Worm (Caenorhabditis elegans) whole organism, L1 larva: ENCODE data around the gene F09A5.3.
A peak's percentile ranks its signal among the peaks of the same experiment; 100 is the strongest.

Experiments used
- C34B4.2 ChIP-seq: sonication (generic microtip); optimal IDR thresholded peaks from 2 replicates; lab custom pipeline; 2017; ENCODE audit warnings: mild to moderate bottlenecking, missing genetic modification characterization, missing compliant biosample characterization
- F16B12.6 ChIP-seq: fragments of 150-350 bp; optimal IDR thresholded peaks from 2 replicates; lab custom pipeline; 2014; ENCODE audit warnings: missing biosample characterization, missing genetic modification characterization
- aly-2 ChIP-seq: fragments of 150-350 bp; optimal IDR thresholded peaks from 2 replicates; lab custom pipeline; 2014; ENCODE audit warnings: missing biosample characterization, missing genetic modification characterization
- ama-1 ChIP-seq: fragments of 150-350 bp; optimal IDR thresholded peaks from 2 replicates; lab custom pipeline; 2014
- ceh-8 ChIP-seq: fragments of 200-800 bp; sonication (Bioruptor generic); optimal IDR thresholded peaks from 2 replicates; lab custom pipeline; 2018; ENCODE audit warnings: mild to moderate bottlenecking, missing genetic modification characterization, moderate library complexity, missing compliant biosample characterization
- ceh-82 ChIP-seq, 3 experiments: fragments of 150-350 bp in 1 of 3; sonication (generic microtip) in 2 of 3; optimal IDR thresholded peaks; 2 replicates each; lab custom pipeline; 2014 to 2017; ENCODE audit warnings: missing biosample characterization in 3 of 3, missing genetic modification characterization in 3 of 3
- ceh-90 ChIP-seq: sonication (generic microtip); optimal IDR thresholded peaks from 2 replicates; lab custom pipeline; 2016; ENCODE audit warnings: missing genetic modification characterization, missing compliant biosample characterization
- ces-1 ChIP-seq: fragments of 150-350 bp; optimal IDR thresholded peaks from 2 replicates; lab custom pipeline; 2014; ENCODE audit warnings: missing biosample characterization, missing genetic modification reagents, missing genetic modification characterization
- efl-1 ChIP-seq, 4 experiments: fragments of 150-350 bp; optimal IDR thresholded peaks in 3 of 4; peaks in 1 of 4; 1 replicate in 1 of 4; 2 replicates in 3 of 4; lab custom pipeline; 2014; ENCODE audit warnings: missing biosample characterization in 2 of 4, missing genetic modification characterization in 2 of 4, missing genetic modification reagents in 2 of 4
- efl-3 ChIP-seq: fragments of 200-800 bp; sonication (Bioruptor generic); optimal IDR thresholded peaks from 2 replicates; lab custom pipeline; 2018; ENCODE audit warnings: mild to moderate bottlenecking, missing genetic modification characterization, missing compliant biosample characterization
- elt-3 ChIP-seq, 6 experiments: fragments of 150-350 bp in 1 of 6; sonication (generic microtip); optimal IDR thresholded peaks; 2 replicates each; lab custom pipeline; 2017 to 2018; ENCODE audit warnings: missing biosample characterization in 6 of 6, missing genetic modification characterization in 6 of 6, inconsistent platforms in 1 of 6
- fkh-10 ChIP-seq: sonication (generic microtip); optimal IDR thresholded peaks from 2 replicates; lab custom pipeline; 2017; ENCODE audit warnings: missing biosample characterization, missing genetic modification reagents, missing genetic modification characterization
- hlh-17 ChIP-seq: fragments of 200-800 bp; sonication (Bioruptor generic); optimal IDR thresholded peaks from 2 replicates; lab custom pipeline; 2018; ENCODE audit warnings: missing genetic modification characterization, mild to moderate bottlenecking, missing compliant biosample characterization, moderate library complexity, borderline replicate concordance
- hlh-4 ChIP-seq: sonication (generic microtip); optimal IDR thresholded peaks from 2 replicates; lab custom pipeline; 2016; ENCODE audit warnings: mild to moderate bottlenecking, missing genetic modification characterization, missing compliant biosample characterization
- irx-1 ChIP-seq: sonication (generic microtip); optimal IDR thresholded peaks from 2 replicates; lab custom pipeline; 2016; ENCODE audit warnings: missing genetic modification characterization, missing compliant biosample characterization
- isw-1 ChIP-seq: fragments of 200-800 bp; sonication (Bioruptor generic); IDR thresholded peaks from 2 replicates; pipeline ENCODE4 v1.3.6; 2022; ENCODE audit warnings: missing genetic modification characterization, missing compliant biosample characterization
- jun-1 ChIP-seq: fragments of 150-350 bp; optimal IDR thresholded peaks from 2 replicates; lab custom pipeline; 2014; ENCODE audit warnings: missing biosample characterization, missing genetic modification reagents, missing genetic modification characterization
- lin-13 ChIP-seq: fragments of 150-350 bp; optimal IDR thresholded peaks from 2 replicates; lab custom pipeline; 2014; ENCODE audit warnings: missing biosample characterization, missing genetic modification reagents, missing genetic modification characterization
- lin-15B ChIP-seq: fragments of 150-350 bp; sonication (generic microtip); optimal IDR thresholded peaks from 3 replicates; lab custom pipeline; 2014; ENCODE audit warnings: missing biosample characterization, missing genetic modification characterization
- lin-39 ChIP-seq: fragments of 150-350 bp; optimal IDR thresholded peaks from 2 replicates; lab custom pipeline; 2014; ENCODE audit warnings: missing biosample characterization, missing genetic modification reagents, missing genetic modification characterization
- lir-3 ChIP-seq: sonication (generic microtip); optimal IDR thresholded peaks from 2 replicates; lab custom pipeline; 2016; ENCODE audit warnings: mild to moderate bottlenecking, missing genetic modification characterization, moderate library complexity, missing compliant biosample characterization; ENCODE audit not compliant: poor library complexity
- lsy-2 ChIP-seq, 2 experiments: fragments of 150-350 bp; optimal IDR thresholded peaks; 2 replicates each; lab custom pipeline; 2014; ENCODE audit warnings: missing biosample characterization in 2 of 2, missing genetic modification characterization in 2 of 2
- mdl-1 ChIP-seq, 2 experiments: fragments of 150-350 bp; optimal IDR thresholded peaks; 2 replicates each; lab custom pipeline; 2014 to 2017; ENCODE audit warnings: missing biosample characterization in 2 of 2, missing genetic modification characterization in 2 of 2, inconsistent platforms in 1 of 2
- nhr-11 ChIP-seq: fragments of 150-350 bp; optimal IDR thresholded peaks from 2 replicates; lab custom pipeline; 2014; ENCODE audit warnings: missing biosample characterization, missing genetic modification characterization
- nhr-12 ChIP-seq: sonication (generic microtip); optimal IDR thresholded peaks from 2 replicates; lab custom pipeline; 2017; ENCODE audit warnings: missing biosample characterization, missing genetic modification characterization
- nhr-20 ChIP-seq: sonication (generic microtip); optimal IDR thresholded peaks from 2 replicates; lab custom pipeline; 2016; ENCODE audit warnings: mild to moderate bottlenecking, missing genetic modification characterization, missing compliant biosample characterization
- nhr-237 ChIP-seq: fragments of 150-350 bp; optimal IDR thresholded peaks from 2 replicates; lab custom pipeline; 2014; ENCODE audit warnings: missing biosample characterization, missing genetic modification characterization
- nhr-28 ChIP-seq: fragments of 150-350 bp; optimal IDR thresholded peaks from 2 replicates; lab custom pipeline; 2014; ENCODE audit warnings: missing biosample characterization, missing genetic modification characterization
- nhr-71 ChIP-seq: sonication (generic microtip); optimal IDR thresholded peaks from 2 replicates; lab custom pipeline; 2016; ENCODE audit warnings: mild to moderate bottlenecking, missing genetic modification characterization, moderate library complexity, missing compliant biosample characterization
- nhr-84 ChIP-seq: sonication (generic microtip); optimal IDR thresholded peaks from 2 replicates; lab custom pipeline; 2017; ENCODE audit warnings: missing biosample characterization, missing genetic modification characterization
- nhr-85 ChIP-seq: sonication (generic microtip); peaks from one replicate; lab custom pipeline; 2016; ENCODE audit warnings: missing genetic modification characterization, inconsistent platforms, missing compliant biosample characterization
- nhr-90 ChIP-seq: sonication (generic microtip); optimal IDR thresholded peaks from 2 replicates; lab custom pipeline; 2016; ENCODE audit warnings: mild to moderate bottlenecking, missing genetic modification characterization, missing compliant biosample characterization; ENCODE audit not compliant: poor library complexity
- pax-3 ChIP-seq: fragments of 200-800 bp; sonication (Bioruptor generic); optimal IDR thresholded peaks from 2 replicates; lab custom pipeline; 2018; ENCODE audit warnings: mild to moderate bottlenecking, missing genetic modification characterization, moderate library complexity, missing compliant biosample characterization
- pqm-1 ChIP-seq: sonication (generic microtip); optimal IDR thresholded peaks from 3 replicates; lab custom pipeline; 2017; ENCODE audit warnings: missing biosample characterization, missing genetic modification characterization
- rnt-1 ChIP-seq: sonication (generic microtip); optimal IDR thresholded peaks from 2 replicates; lab custom pipeline; 2016; ENCODE audit warnings: mild to moderate bottlenecking, missing genetic modification characterization, moderate library complexity, missing compliant biosample characterization
- snu-23 ChIP-seq: sonication (generic microtip); optimal IDR thresholded peaks from 2 replicates; lab custom pipeline; 2016; ENCODE audit warnings: missing genetic modification characterization, missing compliant biosample characterization
- sox-4 ChIP-seq: sonication (generic microtip); optimal IDR thresholded peaks from 2 replicates; lab custom pipeline; 2016; ENCODE audit warnings: missing genetic modification characterization, missing compliant biosample characterization
- sup-37 ChIP-seq: fragments of 200-800 bp; sonication (Bioruptor generic); optimal IDR thresholded peaks from 2 replicates; lab custom pipeline; 2018; ENCODE audit warnings: mild to moderate bottlenecking, missing genetic modification characterization, missing compliant biosample characterization
- swsn-7 ChIP-seq: sonication (generic microtip); optimal IDR thresholded peaks from 2 replicates; lab custom pipeline; 2016; ENCODE audit warnings: missing genetic modification characterization, missing compliant biosample characterization
- tbx-2 ChIP-seq: sonication (generic microtip); optimal IDR thresholded peaks from 2 replicates; lab custom pipeline; 2016; ENCODE audit warnings: missing genetic modification characterization, missing compliant biosample characterization
- unc-130 ChIP-seq: fragments of 150-350 bp; optimal IDR thresholded peaks from 2 replicates; lab custom pipeline; 2017; ENCODE audit warnings: missing biosample characterization, missing genetic modification characterization, inconsistent platforms
- unc-62 ChIP-seq: fragments of 150-350 bp; optimal IDR thresholded peaks from 2 replicates; lab custom pipeline; 2014; ENCODE audit warnings: missing biosample characterization, missing genetic modification reagents, missing genetic modification characterization
- unc-86 ChIP-seq: sonication (generic microtip); optimal IDR thresholded peaks from 2 replicates; lab custom pipeline; 2016; ENCODE audit warnings: missing genetic modification characterization, missing compliant biosample characterization
- unc-98 ChIP-seq: fragments of 200-800 bp; sonication (Bioruptor generic); IDR thresholded peaks from 2 replicates; pipeline ENCODE4 v1.3.6; 2022; ENCODE audit warnings: missing genetic modification characterization, missing compliant biosample characterization
- xbp-1 ChIP-seq: sonication (generic microtip); optimal IDR thresholded peaks from 2 replicates; lab custom pipeline; 2016; ENCODE audit warnings: missing genetic modification characterization, missing compliant biosample characterization
- zip-4 ChIP-seq: fragments of 200-800 bp; sonication (Bioruptor generic); optimal IDR thresholded peaks from 2 replicates; lab custom pipeline; 2018; ENCODE audit warnings: mild to moderate bottlenecking, missing genetic modification characterization, moderate library complexity, missing compliant biosample characterization
- ztf-11 ChIP-seq, 2 experiments: sonication (generic microtip); optimal IDR thresholded peaks; 2 replicates each; lab custom pipeline; 2016 to 2017; ENCODE audit warnings: missing genetic modification characterization in 2 of 2, missing biosample characterization in 1 of 2, missing compliant biosample characterization in 1 of 2
- ztf-4 ChIP-seq: fragments of 150-350 bp; optimal IDR thresholded peaks from 2 replicates; lab custom pipeline; 2014; ENCODE audit warnings: missing biosample characterization, missing genetic modification characterization

The F09A5.3 gene

DNA sequence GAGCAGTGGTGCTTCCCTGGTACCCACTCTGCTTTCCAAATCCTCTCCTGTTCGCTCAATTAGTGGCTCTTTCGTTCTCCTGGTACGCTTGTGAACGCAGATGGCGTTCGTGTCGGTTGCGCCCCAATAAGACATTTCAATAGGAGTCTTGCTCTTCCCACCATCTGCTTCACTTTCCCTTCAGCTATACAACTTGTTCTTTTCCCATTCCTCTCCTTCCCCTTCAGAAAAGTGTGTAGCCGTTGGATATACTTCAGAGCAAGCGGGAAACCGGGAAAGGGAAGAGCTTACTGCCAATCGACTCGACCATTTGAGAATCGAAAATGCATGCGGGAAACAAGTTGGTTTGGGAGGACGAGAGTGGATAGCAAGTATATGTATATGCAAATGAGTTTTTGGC lies 1.8 kb downstream of the F09A5.3 start:
- no peak for TF ChIP-seq efl-3 (GFP tag; lab: Kevin White, UChicago)
- no peak for TF ChIP-seq unc-86 (tag; lab: Kevin White, UChicago)
- no peak for TF ChIP-seq hlh-4 (tag; lab: Kevin White, UChicago)
- TF ChIP-seq efl-1 (optimal IDR thresholded peaks at IDR 0.05; lab: Kevin White, UChicago), result no peak
- peak in 1 of 2 experiments; percentile 70 for TF ChIP-seq efl-1 (GFP tag; optimal IDR thresholded peaks at IDR 0.05 in 1 of 2; lab: Kevin White, UChicago)

- TF ChIP-seq nhr-71 (tag; lab: Kevin White, UChicago), result peak; percentile 57
- TF ChIP-seq C34B4.2 (tag; lab: Kevin White, UChicago), result no peak
- TF ChIP-seq pax-3 (tag; lab: Kevin White, UChicago), result no peak
- no peak for TF ChIP-seq efl-3 (GFP tag; lab: Kevin White, UChicago)
- TF ChIP-seq ama-1 (lab: Kevin White, UChicago), result peak; percentile 66
- no peak for TF ChIP-seq unc-62 (GFP tag; lab: Kevin White, UChicago)
- no peak for TF ChIP-seq nhr-84 (tag; lab: Kevin White, UChicago)
- no peak for TF ChIP-seq lin-39
- TF ChIP-seq rnt-1, result peak; percentile 32
- TF ChIP-seq aly-2 (tag; lab: Kevin White, UChicago), result peak; percentile 2
- no peak for TF ChIP-seq lin-13
- TF ChIP-seq sox-4 (tag; lab: Kevin White, UChicago), result no peak
- TF ChIP-seq ztf-11 (tag; optimal IDR thresholded peaks at IDR 0.05; lab: Kevin White, UChicago), result peak in 1 of 2 experiments; percentile 66
- peak; percentile 5 for TF ChIP-seq ztf-4
- peak in 1 of 2 experiments; percentile 4 for TF ChIP-seq lsy-2 (tag; optimal IDR thresholded peaks at IDR 0.05; lab: Kevin White, UChicago)
- no peak for TF ChIP-seq F16B12.6 (tag; lab: Kevin White, UChicago)
- TF ChIP-seq nhr-12 (tag; lab: Kevin White, UChicago), result no peak
- no peak for TF ChIP-seq ceh-90 (tag; lab: Kevin White, UChicago)
- no peak for TF ChIP-seq xbp-1
- TF ChIP-seq nhr-85 (tag; lab: Kevin White, UChicago), result peak; percentile 83
- TF ChIP-seq lin-15B (tag; lab: Kevin White, UChicago), result no peak
- TF ChIP-seq nhr-20, result peak; percentile 42
- no peak for TF ChIP-seq unc-130 (tag; lab: Kevin White, UChicago)
- no peak for TF ChIP-seq zip-4
- TF ChIP-seq nhr-28 (tag; lab: Kevin White, UChicago), result no peak
- peak; percentile 21 for TF ChIP-seq ceh-8 (GFP tag; lab: Kevin White, UChicago)
- no peak for TF ChIP-seq ces-1 (GFP tag; lab: Kevin White, UChicago)
- no peak for TF ChIP-seq irx-1 (tag; lab: Kevin White, UChicago)
- peak; percentile 26 for TF ChIP-seq nhr-90 (tag; lab: Kevin White, UChicago)
- no peak for TF ChIP-seq unc-98 (GFP tag; lab: Robert Waterston, UW)
- no peak; the same call in 1 of the 2 replicates for TF ChIP-seq isw-1 (GFP tag; lab: Robert Waterston, UW)
- peak in 1 of 2 experiments; percentile 27 for TF ChIP-seq mdl-1 (tag; optimal IDR thresholded peaks at IDR 0.05; lab: Kevin White, UChicago)
- TF ChIP-seq snu-23 (GFP tag; lab: Kevin White, UChicago), result no peak
- TF ChIP-seq lir-3 (tag; lab: Kevin White, UChicago), result no peak
- no peak for TF ChIP-seq hlh-4 (tag; lab: Kevin White, UChicago)
- no peak for TF ChIP-seq nhr-11 (tag; lab: Kevin White, UChicago)
- TF ChIP-seq pqm-1, result no peak
- peak in 1 of 3 experiments; percentile 20 for TF ChIP-seq ceh-82 (tag; optimal IDR thresholded peaks at IDR 0.05; lab: Kevin White, UChicago)
- TF ChIP-seq elt-3 (tag; optimal IDR thresholded peaks at IDR 0.05; lab: Kevin White, UChicago), result no peak
- peak; percentile 23 for TF ChIP-seq swsn-7
- no peak for TF ChIP-seq nhr-237
- TF ChIP-seq jun-1 (tag; lab: Kevin White, UChicago), result peak; percentile 29
- peak; percentile 34 for TF ChIP-seq tbx-2 (tag; lab: Kevin White, UChicago)
- peak; percentile 45 for TF ChIP-seq hlh-17 (GFP tag; lab: Kevin White, UChicago)
- peak; percentile 53 for TF ChIP-seq sup-37
- no peak for TF ChIP-seq fkh-10 (GFP tag; lab: Kevin White, UChicago)
These were observed 2.6 kb downstream of the F09A5.3 start for ce11 chrX:13143762-13144732.
